Fruit fly (Drosophila melanogaster) whole organism, embryonic: ENCODE results near the gene CG42820.

ENCODE experiments used
- Bgb ChIP-seq: fragments of 200-800 bp; sonication (Bioruptor generic); IDR thresholded peaks from 2 replicates; pipeline ENCODE4 v1.3.6; 2022; ENCODE audit warnings: missing biosample characterization, missing genetic modification characterization; ENCODE audit not compliant: partially characterized antibody
- CG10462 ChIP-seq: fragments of 200-800 bp; sonication (Bioruptor generic); optimal IDR thresholded peaks from 2 replicates; lab custom pipeline; 2016; ENCODE audit warnings: missing biosample characterization, missing genetic modification characterization
- CG12219 ChIP-seq: fragments of 200-800 bp; sonication (Bioruptor generic); optimal IDR thresholded peaks from 3 replicates; lab custom pipeline; 2018; ENCODE audit warnings: missing biosample characterization, mild to moderate bottlenecking, missing genetic modification characterization
- CG14441 ChIP-seq: fragments of 200-800 bp; sonication (Bioruptor generic); IDR thresholded peaks from 2 replicates; pipeline ENCODE4 v1.3.6; 2022; ENCODE audit warnings: missing biosample characterization, missing genetic modification characterization
- CG17328 ChIP-seq: fragments of 200-800 bp; sonication (Bioruptor generic); IDR thresholded peaks from 2 replicates; pipeline ENCODE4 v1.3.6; 2022; ENCODE audit warnings: missing biosample characterization, missing genetic modification characterization
- CG17361 ChIP-seq: fragments of 200-800 bp; sonication (Bioruptor generic); IDR thresholded peaks from 3 replicates; pipeline ENCODE4 v1.3.6; 2022; ENCODE audit warnings: missing biosample characterization, missing genetic modification characterization
- CG17829 ChIP-seq: fragments of 200-800 bp; optimal IDR thresholded peaks from 2 replicates; lab custom pipeline; 2019; ENCODE audit warnings: missing biosample characterization, mild to moderate bottlenecking, missing genetic modification characterization, moderate library complexity
- CG1792 ChIP-seq: fragments of 200-800 bp; sonication (Bioruptor generic); optimal IDR thresholded peaks from 2 replicates; lab custom pipeline; 2016; ENCODE audit warnings: missing biosample characterization, missing genetic modification characterization
- CG18619 ChIP-seq: fragments of 200-800 bp; sonication (Bioruptor generic); optimal IDR thresholded peaks from 3 replicates; lab custom pipeline; 2017; ENCODE audit warnings: missing biosample characterization, mild to moderate bottlenecking, missing genetic modification characterization
- CG30020 ChIP-seq: fragments of 200-800 bp; optimal IDR thresholded peaks from 2 replicates; lab custom pipeline; 2019; ENCODE audit warnings: missing biosample characterization, mild to moderate bottlenecking, missing genetic modification characterization, moderate library complexity
- CG30403 ChIP-seq: fragments of 200-800 bp; sonication (Bioruptor generic); optimal IDR thresholded peaks from 3 replicates; lab custom pipeline; 2016; ENCODE audit warnings: missing biosample characterization, missing genetic modification characterization
- CG30431 ChIP-seq: fragments of 200-800 bp; sonication (Bioruptor generic); optimal IDR thresholded peaks from 2 replicates; lab custom pipeline; 2017; ENCODE audit warnings: missing biosample characterization, missing genetic modification characterization
- CG31388 ChIP-seq: fragments of 200-800 bp; sonication (Bioruptor generic); optimal IDR thresholded peaks from 2 replicates; lab custom pipeline; 2016; ENCODE audit warnings: missing biosample characterization, missing genetic modification characterization
- CG31441 ChIP-seq: fragments of 200-800 bp; sonication (Bioruptor generic); IDR thresholded peaks from 2 replicates; pipeline ENCODE4 v1.3.6; 2022; ENCODE audit warnings: missing biosample characterization, missing genetic modification characterization
- CG32532 ChIP-seq: fragments of 200-800 bp; sonication (Bioruptor generic); IDR thresholded peaks from 2 replicates; pipeline ENCODE4 v1.3.6; 2022; ENCODE audit warnings: missing biosample characterization, missing genetic modification characterization
- CG4854 ChIP-seq: fragments of 200-800 bp; sonication (Bioruptor generic); optimal IDR thresholded peaks from 2 replicates; lab custom pipeline; 2016; ENCODE audit warnings: missing biosample characterization, missing genetic modification characterization, inconsistent platforms
- CG5180 ChIP-seq: fragments of 200-800 bp; sonication (Bioruptor generic); optimal IDR thresholded peaks from 3 replicates; lab custom pipeline; 2017; ENCODE audit warnings: missing biosample characterization, missing genetic modification characterization, mild to moderate bottlenecking, moderate library complexity, missing genetic modification reagents
- CG6175 ChIP-seq: fragments of 200-800 bp; sonication (Bioruptor generic); IDR thresholded peaks from 3 replicates; pipeline ENCODE4 v1.3.6; 2022; ENCODE audit warnings: missing biosample characterization, missing genetic modification characterization
- CG8388 ChIP-seq: fragments of 200-800 bp; sonication (Bioruptor generic); optimal IDR thresholded peaks from 2 replicates; lab custom pipeline; 2019; ENCODE audit warnings: missing biosample characterization, mild to moderate bottlenecking, missing genetic modification characterization, moderate library complexity
- CG9727 ChIP-seq: fragments of 200-800 bp; sonication (Bioruptor generic); optimal IDR thresholded peaks from 3 replicates; lab custom pipeline; 2017; ENCODE audit warnings: missing biosample characterization, mild to moderate bottlenecking, missing genetic modification characterization
- CTCF ChIP-seq: fragments of 200-800 bp; sonication (Bioruptor generic); optimal IDR thresholded peaks from 2 replicates; lab custom pipeline; 2017; ENCODE audit warnings: missing biosample characterization, mild to moderate bottlenecking, missing genetic modification characterization, moderate library complexity
- Dip3 ChIP-seq: fragments of 200-800 bp; sonication (Bioruptor generic); optimal IDR thresholded peaks from 3 replicates; lab custom pipeline; 2016; ENCODE audit warnings: missing biosample characterization, missing genetic modification characterization
- Dll ChIP-seq: fragments of 200-800 bp; sonication (Bioruptor generic); IDR thresholded peaks from 4 replicates; pipeline ENCODE4 v1.3.6; 2022; ENCODE audit warnings: missing biosample characterization, missing genetic modification characterization; ENCODE audit not compliant: partially characterized antibody
- Fer1 ChIP-seq: fragments of 200-800 bp; sonication (Bioruptor generic); optimal IDR thresholded peaks from 2 replicates; lab custom pipeline; 2017; ENCODE audit warnings: missing biosample characterization, mild to moderate bottlenecking, missing genetic modification characterization
- Lim3 ChIP-seq: fragments of 200-800 bp; sonication (Bioruptor generic); IDR thresholded peaks from 2 replicates; pipeline ENCODE4 v1.3.6; 2022; ENCODE audit warnings: missing biosample characterization, missing genetic modification characterization
- Lpt ChIP-seq: fragments of >200 bp; optimal IDR thresholded peaks from 2 replicates; lab custom pipeline; 2018; ENCODE audit warnings: missing biosample characterization, missing genetic modification characterization
- Med ChIP-seq: fragments of 200-800 bp; sonication (Bioruptor generic); peaks from one replicate; lab custom pipeline; 2016; ENCODE audit warnings: missing biosample characterization, missing genetic modification characterization, mild to moderate bottlenecking, inconsistent platforms, moderate library complexity
- Optix ChIP-seq: fragments of 200-800 bp; sonication (Bioruptor generic); IDR thresholded peaks from 3 replicates; pipeline ENCODE4 v1.3.6; 2022; ENCODE audit warnings: missing biosample characterization, missing genetic modification characterization
- Poxn ChIP-seq: fragments of 200-800 bp; sonication (Bioruptor generic); IDR thresholded peaks from 2 replicates; pipeline ENCODE4 v1.3.6; 2022; ENCODE audit warnings: missing biosample characterization, missing genetic modification characterization
- Ravus ChIP-seq: fragments of 200-800 bp; sonication (Bioruptor generic); IDR thresholded peaks from 2 replicates; pipeline ENCODE4 v1.3.6; 2022; ENCODE audit warnings: missing biosample characterization, missing genetic modification characterization
- Usf ChIP-seq: fragments of 200-800 bp; sonication (Bioruptor generic); optimal IDR thresholded peaks from 2 replicates; lab custom pipeline; 2017; ENCODE audit warnings: missing genotype, missing biosample characterization, missing genetic modification characterization
- amos ChIP-seq: fragments of 200-800 bp; sonication (Bioruptor generic); IDR thresholded peaks from 2 replicates; pipeline ENCODE4 v1.3.6; 2022; ENCODE audit warnings: missing biosample characterization, missing genetic modification characterization; ENCODE audit not compliant: partially characterized antibody
- aop ChIP-seq: fragments of 200-800 bp; sonication (Bioruptor generic); IDR thresholded peaks from 2 replicates; pipeline ENCODE4 v1.3.6; 2022; ENCODE audit warnings: missing biosample characterization, missing genetic modification characterization
- br ChIP-seq: fragments of >200 bp; optimal IDR thresholded peaks from 2 replicates; lab custom pipeline; 2017
- cad ChIP-seq: fragments of >200 bp; optimal IDR thresholded peaks from 2 replicates; lab custom pipeline; 2017; ENCODE audit warnings: missing biosample characterization, missing genetic modification characterization
- ci ChIP-seq: fragments of 200-800 bp; sonication (Bioruptor generic); IDR thresholded peaks from 3 replicates; pipeline ENCODE4 v1.3.6; 2022; ENCODE audit warnings: missing biosample characterization, missing genetic modification characterization
- jing ChIP-seq: fragments of 200-800 bp; sonication (Bioruptor generic); optimal IDR thresholded peaks from 2 replicates; lab custom pipeline; 2018; ENCODE audit warnings: missing biosample characterization, mild to moderate bottlenecking, missing genetic modification characterization
- knrl ChIP-seq: fragments of 200-800 bp; sonication (Bioruptor generic); IDR thresholded peaks from 3 replicates; pipeline ENCODE4 v1.3.6; 2022; ENCODE audit warnings: missing biosample characterization, missing genetic modification characterization; ENCODE audit not compliant: partially characterized antibody
- lilli ChIP-seq: fragments of 200-800 bp; sonication (Bioruptor generic); optimal IDR thresholded peaks from 3 replicates; lab custom pipeline; 2016; ENCODE audit warnings: missing biosample characterization, missing genetic modification characterization
- nerfin-2 ChIP-seq: fragments of 200-800 bp; sonication (Bioruptor generic); IDR thresholded peaks from 2 replicates; pipeline ENCODE4 v1.3.6; 2022; ENCODE audit warnings: missing biosample characterization, missing genetic modification characterization; ENCODE audit not compliant: partially characterized antibody
- oc ChIP-seq: fragments of 200-800 bp; sonication (Bioruptor generic); optimal IDR thresholded peaks from 2 replicates; lab custom pipeline; 2018; ENCODE audit warnings: missing biosample characterization, mild to moderate bottlenecking, missing genetic modification characterization, moderate library complexity
- pan ChIP-seq, 4 experiments: fragments of >200 bp in 3 of 4; fragments of 200-800 bp in 1 of 4; sonication (Bioruptor generic) in 1 of 4; optimal IDR thresholded peaks in 3 of 4; IDR thresholded peaks in 1 of 4; 2 replicates each; pipeline versions ENCODE4 v1.3.6 to Lab custom; 2017 to 2022; ENCODE audit warnings: missing biosample characterization in 2 of 4, missing genetic modification characterization in 2 of 4, mixed read lengths in 1 of 4
- pho ChIP-seq: fragments of 200-800 bp; sonication (Bioruptor generic); optimal IDR thresholded peaks from 2 replicates; lab custom pipeline; 2016; ENCODE audit warnings: missing biosample characterization, missing genetic modification characterization
- pum ChIP-seq: fragments of 200-800 bp; sonication (Bioruptor generic); optimal IDR thresholded peaks from 2 replicates; lab custom pipeline; 2016; ENCODE audit warnings: missing biosample characterization, missing genetic modification characterization
- sima ChIP-seq: fragments of 200-800 bp; sonication (Bioruptor generic); optimal IDR thresholded peaks from 2 replicates; lab custom pipeline; 2016; ENCODE audit warnings: missing biosample characterization, missing genetic modification characterization
- tx ChIP-seq: fragments of 200-800 bp; sonication (Bioruptor generic); optimal IDR thresholded peaks from 2 replicates; lab custom pipeline; 2016; ENCODE audit warnings: missing biosample characterization, missing genetic modification characterization
- vfl ChIP-seq: fragments of 200-800 bp; sonication (Bioruptor generic); optimal IDR thresholded peaks from 2 replicates; lab custom pipeline; 2016; ENCODE audit warnings: missing biosample characterization, missing genetic modification characterization
- wor ChIP-seq: fragments of 200-800 bp; sonication (Bioruptor generic); IDR thresholded peaks from 2 replicates; pipeline ENCODE4 v1.3.6; 2022; ENCODE audit warnings: missing biosample characterization, missing genetic modification characterization
- zen2 ChIP-seq: fragments of 200-800 bp; sonication (Bioruptor generic); IDR thresholded peaks from 3 replicates; pipeline ENCODE4 v1.3.6; 2022; ENCODE audit warnings: missing biosample characterization, missing genetic modification characterization; ENCODE audit not compliant: partially characterized antibody
- zfh2 ChIP-seq: fragments of 200-800 bp; sonication (Bioruptor generic); optimal IDR thresholded peaks from 2 replicates; lab custom pipeline; 2016; ENCODE audit warnings: missing biosample characterization, missing genetic modification characterization

CG42820 gene

DNA sequence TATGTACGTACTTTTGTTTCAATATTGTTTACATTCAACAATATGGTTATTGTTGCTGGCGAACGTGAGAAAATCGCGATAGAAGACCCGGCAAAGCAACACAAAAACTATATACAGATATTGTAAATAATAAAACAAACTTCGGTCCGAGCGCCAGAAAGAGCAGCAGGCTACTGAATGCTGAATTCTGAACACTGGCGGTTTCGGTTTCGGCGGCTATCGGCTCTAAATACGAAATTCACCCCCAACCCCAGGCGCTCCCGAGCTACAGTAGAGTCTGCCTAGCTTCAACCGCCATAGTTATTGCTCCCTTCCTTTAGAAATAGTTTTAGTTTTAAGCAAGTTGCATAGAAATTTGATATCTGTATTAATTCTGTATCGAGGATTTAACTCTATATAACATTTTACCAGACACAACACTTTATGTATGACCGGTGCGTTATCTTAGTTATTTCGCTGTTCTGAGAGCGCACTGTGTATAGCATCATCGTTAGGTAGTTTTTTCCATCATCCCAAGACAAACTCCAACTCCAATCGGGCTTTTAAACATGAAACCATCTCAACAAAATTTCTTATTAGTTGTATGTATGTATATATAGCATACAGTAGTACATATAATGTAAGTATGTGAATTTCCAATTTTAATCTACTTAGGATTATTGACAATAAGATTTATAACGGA lies 29.8 kb downstream of the CG42820 start, which contains the start of gene CG7627 (continued):
- TF ChIP-seq CG12219 (GFP tag; lab: Kevin White, UChicago) (peak; percentile 73), pho (GFP tag; lab: Kevin White, UChicago) (peak; percentile 59), tx (GFP tag; lab: Kevin White, UChicago) (peak; percentile 57), Usf (peak; percentile 51), Lpt (GFP tag; lab: Kevin White, UChicago) (no peak), CG9727 (peak; percentile 82), Lim3 (GFP tag; lab: Robert Waterston, UW) (no peak), knrl (no peak), vfl (peak; percentile 65), cad (GFP tag; lab: Kevin White, UChicago) (no peak), CG18619 (GFP tag; lab: Kevin White, UChicago) (peak; percentile 71), Poxn (peak; percentile 70), Bgb (peak; percentile 38; the same call in 1 of the 2 replicates), jing (GFP tag; lab: Kevin White, UChicago) (peak; percentile 13), sima (no peak), CG30020 (tag; lab: Kevin White, UChicago) (peak; percentile 32), CG17361 (GFP tag; lab: Robert Waterston, UW) (peak; percentile 81), CG32532 (peak; percentile 88), zen2 (GFP tag; lab: Robert Waterston, UW) (no peak), Optix (GFP tag; lab: Robert Waterston, UW) (peak; percentile 64; the same call in 1 of the 3 replicates), CG17328 (GFP tag; lab: Robert Waterston, UW) (peak; percentile 80), Dip3 (GFP tag; lab: Kevin White, UChicago) (peak; percentile 73), CG31441 (GFP tag; lab: Robert Waterston, UW) (peak; percentile 81), CG8388 (GFP tag; lab: Kevin White, UChicago) (peak; percentile 55), nerfin-2 (GFP tag; lab: Robert Waterston, UW) (no peak), Dll (GFP tag; lab: Robert Waterston, UW) (no peak), Fer1 (GFP tag; lab: Kevin White, UChicago) (peak; percentile 86), zfh2 (peak; percentile 74), CTCF (GFP tag; lab: Kevin White, UChicago) (no peak), CG5180 (GFP tag; lab: Kevin White, UChicago) (peak; percentile 58), wor (GFP tag; lab: Robert Waterston, UW) (peak; percentile 47), CG1792 (GFP tag; lab: Kevin White, UChicago) (peak; percentile 43), CG17829 (tag; lab: Kevin White, UChicago) (peak; percentile 72), amos (GFP tag; lab: Robert Waterston, UW) (peak; percentile 27; the same call in 1 of the 2 replicates), CG31388 (GFP tag; lab: Kevin White, UChicago) (no peak), CG14441 (GFP tag; lab: Robert Waterston, UW) (peak; percentile 80), aop (GFP tag; lab: Robert Waterston, UW) (no peak), Ravus (GFP tag; lab: Robert Waterston, UW) (peak; percentile 54), CG30431 (GFP tag; lab: Kevin White, UChicago) (peak; percentile 11), lilli (GFP tag; lab: Kevin White, UChicago) (peak; percentile 89), pan (optimal IDR thresholded peaks at IDR 0.05; lab: Kevin White, UChicago) (no peak), pan (GFP tag; optimal IDR thresholded peaks at IDR 0.05 in 1 of 2, IDR thresholded peaks at IDR 0.05 in 1 of 2) (peak in 1 of 2 experiments; percentile 83), CG4854 (GFP tag; lab: Kevin White, UChicago) (peak; percentile 19), br (no peak), ci (GFP tag; lab: Robert Waterston, UW) (peak; percentile 67; the same call in 2 of the 3 replicates), pum (peak; percentile 63), oc (tag; lab: Kevin White, UChicago) (no peak), CG6175 (GFP tag; lab: Robert Waterston, UW) (peak; percentile 74; the same call in 2 of the 3 replicates), Med (GFP tag; lab: Kevin White, UChicago) (peak; percentile 97), CG30403 (GFP tag; lab: Kevin White, UChicago) (peak; percentile 83), CG10462 (GFP tag; lab: Kevin White, UChicago) (peak; percentile 45)
